Fruit fly (Drosophila melanogaster) whole organism, prepupa: ENCODE measurements around the gene CG4709.
A peak's percentile ranks its signal among the peaks of the same experiment; 100 is the strongest.

Experiments used
- Blimp-1 ChIP-seq: fragments of 200-800 bp; sonication (Bioruptor generic); optimal IDR thresholded peaks from 3 replicates; lab custom pipeline; 2017; ENCODE audit warnings: missing biosample characterization, missing genetic modification characterization, mild to moderate bottlenecking, moderate library complexity, missing genetic modification reagents
- CG10631 ChIP-seq: fragments of 200-800 bp; sonication (Bioruptor generic); optimal IDR thresholded peaks from 2 replicates; lab custom pipeline; 2016; ENCODE audit warnings: missing biosample characterization, missing genetic modification characterization
- CG10669 ChIP-seq: fragments of 200-800 bp; sonication (Bioruptor generic); optimal IDR thresholded peaks from 3 replicates; lab custom pipeline; 2018; ENCODE audit warnings: missing biosample characterization, mild to moderate bottlenecking, missing genetic modification characterization, moderate library complexity
- CG11294 ChIP-seq: fragments of 200-800 bp; sonication (Bioruptor generic); IDR thresholded peaks from 2 replicates; pipeline ENCODE4 v1.3.6; 2022; ENCODE audit warnings: missing biosample characterization, missing genetic modification characterization
- CG11762 ChIP-seq: fragments of 200-800 bp; sonication (Bioruptor generic); optimal IDR thresholded peaks from 3 replicates; lab custom pipeline; 2016; ENCODE audit warnings: missing biosample characterization, missing genetic modification characterization; ENCODE audit not compliant: insufficient read depth
- CG15336 ChIP-seq: fragments of 200-800 bp; sonication (Bioruptor generic); IDR thresholded peaks from 2 replicates; pipeline ENCODE4 v1.3.6; 2022; ENCODE audit warnings: missing biosample characterization, missing genetic modification characterization
- CG1621 ChIP-seq: fragments of 200-800 bp; sonication (Bioruptor generic); optimal IDR thresholded peaks from 3 replicates; lab custom pipeline; 2018; ENCODE audit warnings: missing biosample characterization, mild to moderate bottlenecking, missing genetic modification characterization
- CG16779 ChIP-seq: fragments of 200-800 bp; sonication (Bioruptor generic); optimal IDR thresholded peaks from 3 replicates; lab custom pipeline; 2017; ENCODE audit warnings: missing biosample characterization, mild to moderate bottlenecking, missing genetic modification characterization
- CG3032 ChIP-seq: fragments of 200-800 bp; optimal IDR thresholded peaks from 2 replicates; lab custom pipeline; 2019; ENCODE audit warnings: missing biosample characterization, mild to moderate bottlenecking, missing genetic modification characterization, moderate library complexity
- CG31627 ChIP-seq: fragments of 200-800 bp; sonication (Bioruptor generic); optimal IDR thresholded peaks from 3 replicates; lab custom pipeline; 2016; ENCODE audit warnings: missing biosample characterization, missing genetic modification characterization
- CG34406 ChIP-seq: fragments of 200-800 bp; sonication (Bioruptor generic); optimal IDR thresholded peaks from 3 replicates; lab custom pipeline; 2016; ENCODE audit warnings: missing biosample characterization, missing genetic modification characterization
- CG3919 ChIP-seq: fragments of 200-800 bp; sonication (Bioruptor generic); optimal IDR thresholded peaks from 3 replicates; lab custom pipeline; 2016; ENCODE audit warnings: missing biosample characterization, missing genetic modification characterization
- CG4318 ChIP-seq: fragments of 200-800 bp; sonication (Bioruptor generic); optimal IDR thresholded peaks from 3 replicates; lab custom pipeline; 2017; ENCODE audit warnings: missing biosample characterization, mild to moderate bottlenecking, missing genetic modification characterization
- CG6163 ChIP-seq: fragments of 200-800 bp; sonication (Bioruptor generic); IDR thresholded peaks from 3 replicates; pipeline ENCODE4 v1.3.6; 2022; ENCODE audit warnings: missing biosample characterization, missing genetic modification characterization
- CG6276 ChIP-seq: fragments of 200-800 bp; sonication (Bioruptor generic); optimal IDR thresholded peaks from 2 replicates; lab custom pipeline; 2017; ENCODE audit warnings: missing biosample characterization, mild to moderate bottlenecking, missing genetic modification characterization
- CG6792 ChIP-seq: fragments of 200-800 bp; sonication (Bioruptor generic); optimal IDR thresholded peaks from 3 replicates; lab custom pipeline; 2016; ENCODE audit warnings: missing biosample characterization, missing genetic modification characterization
- CG6808 ChIP-seq: fragments of 200-800 bp; sonication (Bioruptor generic); optimal IDR thresholded peaks from 3 replicates; lab custom pipeline; 2017; ENCODE audit warnings: missing biosample characterization, missing genetic modification characterization, mild to moderate bottlenecking, moderate library complexity, missing genetic modification reagents
- CG8119 ChIP-seq: fragments of 200-800 bp; sonication (Bioruptor generic); IDR thresholded peaks from 3 replicates; pipeline ENCODE4 v1.3.6; 2022; ENCODE audit warnings: missing biosample characterization, missing genetic modification characterization
- CG8319 ChIP-seq: fragments of 200-800 bp; sonication (Bioruptor generic); optimal IDR thresholded peaks from 3 replicates; lab custom pipeline; 2016; ENCODE audit warnings: missing biosample characterization, missing genetic modification characterization
- CG8632 ChIP-seq: fragments of 200-800 bp; sonication (Bioruptor generic); optimal IDR thresholded peaks from 3 replicates; lab custom pipeline; 2016; ENCODE audit warnings: missing biosample characterization, missing genetic modification characterization
- CG9139 ChIP-seq: fragments of 200-800 bp; sonication (Bioruptor generic); optimal IDR thresholded peaks from 3 replicates; lab custom pipeline; 2017; ENCODE audit warnings: missing biosample characterization, mild to moderate bottlenecking, missing genetic modification characterization
- Eip75B ChIP-seq: fragments of 200-800 bp; sonication (Bioruptor generic); optimal IDR thresholded peaks from 3 replicates; lab custom pipeline; 2016; ENCODE audit warnings: missing biosample characterization, missing genetic modification characterization
- Eip78C ChIP-seq: fragments of 200-800 bp; sonication (Bioruptor generic); peaks from one replicate; lab custom pipeline; 2016; ENCODE audit warnings: missing biosample characterization, missing genetic modification characterization
- Eip93F ChIP-seq: fragments of 200-800 bp; sonication (Bioruptor generic); optimal IDR thresholded peaks from 2 replicates; lab custom pipeline; 2016; ENCODE audit warnings: missing biosample characterization, mild to moderate bottlenecking, missing genetic modification characterization
- Ets21C ChIP-seq: fragments of 200-800 bp; sonication (Bioruptor generic); optimal IDR thresholded peaks from 3 replicates; lab custom pipeline; 2016; ENCODE audit warnings: missing biosample characterization, missing genetic modification characterization
- Ets96B ChIP-seq: fragments of 200-800 bp; optimal IDR thresholded peaks from 2 replicates; lab custom pipeline; 2019; ENCODE audit warnings: missing biosample characterization, mild to moderate bottlenecking, missing genetic modification characterization, moderate library complexity
- Gug ChIP-seq: fragments of 200-800 bp; sonication (Bioruptor generic); IDR thresholded peaks from 2 replicates; pipeline ENCODE4 v1.3.6; 2022; ENCODE audit warnings: missing biosample characterization, missing genetic modification characterization
- Hr38 ChIP-seq: sonication (Bioruptor generic); optimal IDR thresholded peaks from 2 replicates; lab custom pipeline; 2016; ENCODE audit warnings: missing biosample characterization, missing genetic modification characterization
- Hr39 ChIP-seq: fragments of 200-800 bp; sonication (Bioruptor generic); optimal IDR thresholded peaks from 2 replicates; lab custom pipeline; 2016; ENCODE audit warnings: missing biosample characterization, missing genetic modification characterization
- Hr4 ChIP-seq: fragments of 200-800 bp; sonication (Bioruptor generic); optimal IDR thresholded peaks from 3 replicates; lab custom pipeline; 2016; ENCODE audit warnings: missing biosample characterization, missing genetic modification characterization
- Lpt ChIP-seq: fragments of 200-800 bp; sonication (Bioruptor generic); optimal IDR thresholded peaks from 3 replicates; lab custom pipeline; 2016; ENCODE audit warnings: missing biosample characterization, missing genetic modification characterization
- OdsH ChIP-seq: fragments of 200-800 bp; sonication (Bioruptor generic); optimal IDR thresholded peaks from 3 replicates; lab custom pipeline; 2016; ENCODE audit warnings: missing biosample characterization, missing genetic modification characterization
- Smox ChIP-seq: fragments of 200-800 bp; sonication (Bioruptor generic); optimal IDR thresholded peaks from 3 replicates; lab custom pipeline; 2016; ENCODE audit warnings: missing biosample characterization, missing genetic modification characterization
- Sox102F ChIP-seq: fragments of 200-800 bp; sonication (Bioruptor generic); optimal IDR thresholded peaks from 2 replicates; lab custom pipeline; 2016; ENCODE audit warnings: missing biosample characterization, mild to moderate bottlenecking, missing genetic modification characterization
- Sox14 ChIP-seq: fragments of 200-800 bp; sonication (Bioruptor generic); optimal IDR thresholded peaks from 3 replicates; lab custom pipeline; 2016; ENCODE audit warnings: missing biosample characterization, missing genetic modification characterization
- Sox15 ChIP-seq: fragments of 200-800 bp; sonication (Bioruptor generic); optimal IDR thresholded peaks from 3 replicates; lab custom pipeline; 2016; ENCODE audit warnings: missing biosample characterization, missing genetic modification characterization
- acj6 ChIP-seq: fragments of 200-800 bp; sonication (Bioruptor generic); optimal IDR thresholded peaks from 3 replicates; lab custom pipeline; 2016; ENCODE audit warnings: missing biosample characterization, missing genetic modification characterization
- dac ChIP-seq: fragments of 200-800 bp; sonication (Bioruptor generic); optimal IDR thresholded peaks from 2 replicates; lab custom pipeline; 2017; ENCODE audit warnings: missing biosample characterization, mild to moderate bottlenecking, missing genetic modification characterization
- dsx ChIP-seq: fragments of 200-800 bp; optimal IDR thresholded peaks from 3 replicates; lab custom pipeline; 2019; ENCODE audit warnings: missing biosample characterization, mild to moderate bottlenecking, missing genetic modification characterization, moderate library complexity; ENCODE audit not compliant: poor library complexity, severe bottlenecking
- eg ChIP-seq: fragments of 200-800 bp; sonication (Bioruptor generic); IDR thresholded peaks from 3 replicates; pipeline ENCODE4 v1.3.6; 2022; ENCODE audit warnings: missing biosample characterization, missing genetic modification characterization
- esn ChIP-seq: fragments of 200-800 bp; sonication (Bioruptor generic); optimal IDR thresholded peaks from 2 replicates; lab custom pipeline; 2016; ENCODE audit warnings: missing biosample characterization, mild to moderate bottlenecking, missing genetic modification characterization, moderate library complexity
- fd59A ChIP-seq: fragments of 200-800 bp; sonication (Bioruptor generic); optimal IDR thresholded peaks from 2 replicates; lab custom pipeline; 2017; ENCODE audit warnings: missing biosample characterization, mild to moderate bottlenecking, missing genetic modification characterization, missing genetic modification reagents
- fd85E ChIP-seq: fragments of 200-800 bp; sonication (Bioruptor generic); optimal IDR thresholded peaks from 3 replicates; lab custom pipeline; 2016; ENCODE audit warnings: missing biosample characterization, missing genetic modification characterization
- fkh ChIP-seq: fragments of 200-800 bp; sonication (Bioruptor generic); optimal IDR thresholded peaks from 3 replicates; lab custom pipeline; 2017; ENCODE audit warnings: missing biosample characterization, mild to moderate bottlenecking, missing genetic modification characterization, moderate library complexity
- net ChIP-seq: fragments of 200-800 bp; sonication (Bioruptor generic); optimal IDR thresholded peaks from 3 replicates; lab custom pipeline; 2016; ENCODE audit warnings: missing biosample characterization, missing genetic modification characterization
- pdm3 ChIP-seq: fragments of 200-800 bp; sonication (Bioruptor generic); optimal IDR thresholded peaks from 3 replicates; lab custom pipeline; 2016; ENCODE audit warnings: missing biosample characterization, missing genetic modification characterization
- salr ChIP-seq, 2 experiments: fragments of 200-800 bp; sonication (Bioruptor generic); optimal IDR thresholded peaks; 3 replicates each; lab custom pipeline; 2016 to 2018; ENCODE audit warnings: missing biosample characterization in 2 of 2, missing genetic modification characterization in 2 of 2, mild to moderate bottlenecking in 1 of 2
- spab ChIP-seq: fragments of 200-800 bp; sonication (Bioruptor generic); optimal IDR thresholded peaks from 2 replicates; lab custom pipeline; 2017; ENCODE audit warnings: missing biosample characterization, mild to moderate bottlenecking, missing genetic modification characterization, missing genetic modification reagents
- ss ChIP-seq, 2 experiments: fragments of 200-800 bp; sonication (Bioruptor generic); optimal IDR thresholded peaks; 2 replicates in 1 of 2; 3 replicates in 1 of 2; lab custom pipeline; 2017 to 2018; ENCODE audit warnings: mild to moderate bottlenecking in 2 of 2, missing biosample characterization in 2 of 2, missing genetic modification characterization in 2 of 2, moderate library complexity in 1 of 2
- svp ChIP-seq: fragments of 200-800 bp; sonication (Bioruptor generic); peaks from one replicate; lab custom pipeline; 2016; ENCODE audit warnings: missing biosample characterization, missing genetic modification characterization
- topi ChIP-seq: fragments of 200-800 bp; sonication (Bioruptor generic); optimal IDR thresholded peaks from 3 replicates; lab custom pipeline; 2016; ENCODE audit warnings: missing biosample characterization, missing genetic modification characterization
- vri ChIP-seq: fragments of 200-800 bp; sonication (Bioruptor generic); optimal IDR thresholded peaks from 3 replicates; lab custom pipeline; 2016; ENCODE audit warnings: missing biosample characterization, mild to moderate bottlenecking, missing genetic modification characterization

CG4709 gene

DNA sequence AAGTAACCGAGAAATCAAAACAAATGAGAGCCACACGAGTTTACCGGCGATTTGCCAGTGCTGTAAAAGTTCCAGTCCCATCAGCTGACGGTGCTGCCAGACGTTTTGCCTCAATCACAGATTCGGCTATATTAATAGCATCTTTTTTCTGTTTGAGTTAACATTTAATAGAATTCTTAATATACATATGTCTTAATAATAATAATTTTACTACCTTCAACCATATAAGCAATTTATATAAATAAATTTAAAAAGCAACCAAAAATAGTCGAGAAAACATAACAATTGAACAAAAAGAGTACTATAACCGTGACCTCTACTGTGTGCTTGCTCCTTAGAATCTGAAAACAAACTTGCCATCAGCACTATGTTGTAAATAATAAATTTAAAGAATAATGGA lies at the start of gene CG4709, which contains the start of gene CG13126:
Gene CG4709, plus strand, starts transcription at position 207 of the 400 bp plus-strand sequence.
Gene CG13126, minus strand, starts transcription at position 63 of the 400 bp plus-strand sequence.
- peak; percentile 87 for TF ChIP-seq vri (GFP tag; lab: Kevin White, UChicago)
- no peak for TF ChIP-seq Hr38 (GFP tag; lab: Kevin White, UChicago)
- TF ChIP-seq topi (GFP tag; lab: Kevin White, UChicago), result peak; percentile 85
- TF ChIP-seq CG4318 (GFP tag; lab: Kevin White, UChicago), result no peak
- TF ChIP-seq dac (GFP tag; lab: Kevin White, UChicago), result peak; percentile 65
- TF ChIP-seq Hr4 (GFP tag; lab: Kevin White, UChicago), result peak; percentile 81
- peak; percentile 82 for TF ChIP-seq Lpt (GFP tag; lab: Kevin White, UChicago)
- TF ChIP-seq CG6163 (GFP tag; lab: Robert Waterston, UW), result peak; percentile 90
- peak; percentile 88 for TF ChIP-seq CG6276
- TF ChIP-seq CG10669, result peak; percentile 90
- peak; percentile 92 for TF ChIP-seq svp (GFP tag; lab: Kevin White, UChicago)
- TF ChIP-seq CG31627 (GFP tag; lab: Kevin White, UChicago), result peak; percentile 65
- peak; percentile 80 for TF ChIP-seq CG16779 (tag; lab: Kevin White, UChicago)
- TF ChIP-seq fd85E (GFP tag; lab: Kevin White, UChicago), result peak; percentile 67
- TF ChIP-seq fd59A (GFP tag; lab: Kevin White, UChicago), result peak; percentile 59
- TF ChIP-seq Eip93F (GFP tag; lab: Kevin White, UChicago), result peak; percentile 65
- TF ChIP-seq Sox14, result peak; percentile 74
- peak; percentile 96 for TF ChIP-seq dsx (GFP tag; lab: Kevin White, UChicago)
- peak; percentile 90 for TF ChIP-seq esn (GFP tag; lab: Kevin White, UChicago)
- TF ChIP-seq Sox15, result peak; percentile 59
- peak; percentile 89 for TF ChIP-seq OdsH (GFP tag; lab: Kevin White, UChicago)
- TF ChIP-seq CG10631, result peak; percentile 93
- TF ChIP-seq CG9139 (GFP tag; lab: Kevin White, UChicago), result peak; percentile 84
- TF ChIP-seq CG8319 (GFP tag; lab: Kevin White, UChicago), result peak; percentile 86
- TF ChIP-seq eg, result peak; percentile 94
- TF ChIP-seq ss (GFP tag; optimal IDR thresholded peaks at IDR 0.05; lab: Kevin White, UChicago), result peak; percentile 86 to 89
- peak; percentile 82 for TF ChIP-seq CG11294 (GFP tag; lab: Robert Waterston, UW)
- TF ChIP-seq spab, result peak; percentile 85
- peak; percentile 67 for TF ChIP-seq fkh (GFP tag; lab: Kevin White, UChicago)
- peak; percentile 61 to 75 for TF ChIP-seq salr (GFP tag; optimal IDR thresholded peaks at IDR 0.05; lab: Kevin White, UChicago)
- TF ChIP-seq CG11762 (GFP tag; lab: Kevin White, UChicago), result peak; percentile 86
- TF ChIP-seq Sox102F (GFP tag; lab: Kevin White, UChicago), result peak; percentile 85
- TF ChIP-seq CG3032 (tag; lab: Kevin White, UChicago), result peak; percentile 96
- TF ChIP-seq Eip78C, result peak; percentile 96
- peak; percentile 79 for TF ChIP-seq Blimp-1
- TF ChIP-seq Eip75B (GFP tag; lab: Kevin White, UChicago), result peak; percentile 78
- TF ChIP-seq Ets21C, result peak; percentile 64
- peak; percentile 95 for TF ChIP-seq Ets96B (tag; lab: Kevin White, UChicago)
- peak; percentile 86 for TF ChIP-seq CG6792 (GFP tag; lab: Kevin White, UChicago)
- peak; percentile 85 for TF ChIP-seq CG8632 (GFP tag; lab: Kevin White, UChicago)
- TF ChIP-seq Hr39, result peak; percentile 64
- peak; percentile 92 for TF ChIP-seq Gug (GFP tag; lab: Robert Waterston, UW)
- peak; percentile 87 for TF ChIP-seq CG6808 (GFP tag; lab: Kevin White, UChicago)
- peak; percentile 94 for TF ChIP-seq CG3919
- TF ChIP-seq CG1621 (tag; lab: Kevin White, UChicago), result peak; percentile 65
- TF ChIP-seq pdm3 (GFP tag; lab: Kevin White, UChicago), result peak; percentile 83
- TF ChIP-seq Smox (GFP tag; lab: Kevin White, UChicago), result peak; percentile 86
- TF ChIP-seq CG34406 (GFP tag; lab: Kevin White, UChicago), result peak; percentile 88
- peak; percentile 92 for TF ChIP-seq net (GFP tag; lab: Kevin White, UChicago)
- peak; percentile 94 for TF ChIP-seq CG8119
- TF ChIP-seq acj6 (GFP tag; lab: Kevin White, UChicago), result peak; percentile 93
- peak; percentile 94 for TF ChIP-seq CG15336 (GFP tag; lab: Robert Waterston, UW)
